Worm (Caenorhabditis elegans) whole organism, L4 larva: ENCODE measurements around the gene F46B3.8.

Experiments
- F10B5.3 ChIP-seq: sonication (generic microtip); optimal IDR thresholded peaks from 2 replicates; lab custom pipeline; 2016; ENCODE audit warnings: mild to moderate bottlenecking, missing genetic modification characterization, missing compliant biosample characterization
- F44E2.7 ChIP-seq: fragments of 200-800 bp; sonication (Bioruptor generic); IDR thresholded peaks from 2 replicates; pipeline ENCODE4 v2.1.2; 2022; ENCODE audit warnings: missing genetic modification characterization, missing compliant biosample characterization
- Y105C5A.15 ChIP-seq: fragments of 200-800 bp; sonication (Bioruptor generic); IDR thresholded peaks from 2 replicates; pipeline ENCODE4 v1.3.6; 2022; ENCODE audit warnings: missing genetic modification characterization, missing compliant biosample characterization
- ZK337.2 ChIP-seq: fragments of 200-800 bp; sonication (Bioruptor generic); IDR thresholded peaks from 2 replicates; pipeline ENCODE4 v1.3.6; 2022; ENCODE audit warnings: missing genetic modification reagents, missing genetic modification characterization, missing compliant biosample characterization
- aha-1 ChIP-seq: fragments of 150-350 bp; peaks from one replicate; lab custom pipeline; 2014; ENCODE audit warnings: missing biosample characterization, missing genetic modification characterization
- arid-1 ChIP-seq: fragments of 200-800 bp; sonication (Bioruptor generic); conservative IDR thresholded peaks from 2 replicates; pipeline ENCODE4 v1.3.6; 2022; ENCODE audit warnings: missing genetic modification reagents, missing genetic modification characterization, missing compliant biosample characterization
- ceh-44 ChIP-seq: fragments of 200-800 bp; sonication (Bioruptor generic); IDR thresholded peaks from 2 replicates; pipeline ENCODE4 v1.3.6; 2022; ENCODE audit warnings: missing genetic modification reagents, missing genetic modification characterization, missing compliant biosample characterization
- ceh-82 ChIP-seq: sonication (generic microtip); optimal IDR thresholded peaks from 2 replicates; lab custom pipeline; 2017; ENCODE audit warnings: missing biosample characterization, missing genetic modification characterization
- daf-12 ChIP-seq: fragments of 150-350 bp; optimal IDR thresholded peaks from 2 replicates; lab custom pipeline; 2014; ENCODE audit warnings: missing biosample characterization, missing genetic modification reagents, missing genetic modification characterization
- daf-8 ChIP-seq: fragments of 200-800 bp; sonication (Bioruptor generic); IDR thresholded peaks from 2 replicates; pipeline ENCODE4 v1.3.6; 2022; ENCODE audit warnings: missing genetic modification characterization, missing compliant biosample characterization
- dve-1 ChIP-seq: sonication (generic microtip); optimal IDR thresholded peaks from 2 replicates; lab custom pipeline; 2017; ENCODE audit warnings: antibody characterized with exemption, mild to moderate bottlenecking, missing genetic modification characterization, missing compliant biosample characterization; ENCODE audit not compliant: insufficient read depth
- egl-43 ChIP-seq: fragments of 200-800 bp; sonication (Bioruptor generic); IDR thresholded peaks from 2 replicates; pipeline ENCODE4 v1.3.6; 2022; ENCODE audit warnings: missing genetic modification reagents, missing genetic modification characterization, missing compliant biosample characterization
- hif-1 ChIP-seq, 2 experiments: sonication (generic microtip); optimal IDR thresholded peaks; 2 replicates each; lab custom pipeline; 2016 to 2017; ENCODE audit warnings: missing compliant biosample characterization in 2 of 2, missing genetic modification characterization in 2 of 2, missing genetic modification reagents in 2 of 2, missing genotype in 2 of 2, mild to moderate bottlenecking in 1 of 2
- hlh-11 ChIP-seq: fragments of 200-800 bp; sonication (Bioruptor generic); optimal IDR thresholded peaks from 2 replicates; lab custom pipeline; 2018; ENCODE audit warnings: mild to moderate bottlenecking, missing genetic modification characterization, missing compliant biosample characterization
- madf-5 ChIP-seq, 2 experiments: fragments of 200-800 bp; sonication (Bioruptor generic); IDR thresholded peaks; 2 replicates each; pipeline ENCODE4 v1.3.6; 2022; ENCODE audit warnings: missing compliant biosample characterization in 2 of 2, missing genetic modification characterization in 2 of 2
- mxl-2 ChIP-seq: fragments of 200-800 bp; sonication (Bioruptor generic); conservative IDR thresholded peaks from 2 replicates; pipeline ENCODE4 v1.3.6; 2022; ENCODE audit warnings: missing genetic modification reagents, missing genetic modification characterization, missing compliant biosample characterization
- nhr-102 ChIP-seq: sonication (generic microtip); optimal IDR thresholded peaks from 2 replicates; lab custom pipeline; 2016; ENCODE audit warnings: mild to moderate bottlenecking, missing genetic modification characterization, moderate library complexity, missing compliant biosample characterization
- pha-4 ChIP-seq, 2 experiments: fragments of 150-350 bp in 1 of 2; fragments of 200-800 bp in 1 of 2; sonication (Bioruptor generic) in 1 of 2; IDR thresholded peaks in 1 of 2; optimal IDR thresholded peaks in 1 of 2; 2 replicates each; pipeline versions ENCODE4 v1.3.6 to Lab custom; 2014 to 2022; ENCODE audit warnings: missing genetic modification characterization in 2 of 2, missing genetic modification reagents in 2 of 2, missing biosample characterization in 1 of 2, missing compliant biosample characterization in 1 of 2
- unc-130 ChIP-seq: sonication (generic microtip); optimal IDR thresholded peaks from 2 replicates; lab custom pipeline; 2016; ENCODE audit warnings: missing genetic modification reagents, missing genetic modification characterization, missing compliant biosample characterization
- unc-62 ChIP-seq, 3 experiments: fragments of 150-350 bp in 1 of 3; sonication (generic microtip); optimal IDR thresholded peaks in 2 of 3; peaks in 1 of 3; 1 replicate in 1 of 3; 2 replicates in 2 of 3; lab custom pipeline; 2014 to 2017; ENCODE audit warnings: missing biosample characterization in 3 of 3, missing genetic modification characterization in 3 of 3, missing genetic modification reagents in 3 of 3, missing genotype in 1 of 3

The F46B3.8 gene

DNA sequence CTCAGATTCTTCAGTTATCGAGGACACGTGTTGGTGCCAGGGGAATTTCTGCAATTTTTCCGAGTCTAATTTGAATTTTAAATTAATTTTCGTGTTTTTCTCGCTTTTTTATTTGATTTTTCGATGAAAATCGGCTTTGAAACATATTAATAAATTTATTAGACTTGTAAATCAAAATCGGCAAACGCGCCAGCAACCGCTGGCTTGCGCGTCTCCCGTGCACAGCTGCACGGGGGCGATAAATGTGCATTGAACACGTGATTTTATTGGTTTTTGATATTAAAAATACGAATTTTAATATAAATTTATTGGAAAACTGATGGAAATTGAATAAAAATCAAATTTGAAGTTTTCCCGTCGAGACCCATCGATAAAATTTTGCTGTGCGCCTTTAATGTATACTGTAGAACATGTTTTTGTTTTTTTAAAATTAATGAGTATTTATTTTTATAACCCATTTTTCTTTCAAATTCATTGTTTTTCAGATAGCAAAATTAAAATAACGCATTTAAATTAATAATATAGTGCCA is 42.4 kb downstream of the F46B3.8 start, which contains the start of gene F26F2.7 (continued):
- peak; percentile 95 for TF ChIP-seq hlh-11 (tag; lab: Kevin White, UChicago)
- TF ChIP-seq hif-1 (tag; optimal IDR thresholded peaks at IDR 0.05; lab: Kevin White, UChicago) = peak in 1 of 2 experiments; percentile 66
- no peak for TF ChIP-seq mxl-2 (GFP tag; lab: Robert Waterston, UW)

- peak; percentile 90 for TF ChIP-seq aha-1 (tag; lab: Kevin White, UChicago)
- no peak for TF ChIP-seq unc-130
Observed at ce11 chrV:20579534-20579933, 43.4 kb downstream of the F46B3.8 start, which contains the start of gene F26F2.8. Gene F26F2.8 (plus strand): TSS chrV:20579546.

DNA sequence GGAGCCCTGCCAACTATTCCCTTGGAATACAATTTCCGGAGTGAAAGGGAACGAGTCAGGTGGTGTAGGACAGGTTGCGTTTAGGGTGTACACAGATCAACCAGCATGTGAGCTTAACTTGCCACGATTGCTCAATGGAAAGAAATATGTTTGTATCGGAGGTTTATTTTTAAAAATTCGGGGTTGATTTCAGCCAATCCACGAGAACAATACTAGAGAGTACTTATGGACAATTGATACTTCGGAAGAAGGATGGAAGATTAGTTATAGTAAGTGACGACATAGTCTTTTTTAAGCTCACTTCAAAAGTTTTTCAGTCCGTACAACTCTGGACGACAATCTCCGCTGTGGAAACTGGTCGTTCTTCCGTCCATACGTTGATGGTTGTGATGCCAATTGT is 48.1 kb downstream of the F46B3.8 start:
- TF ChIP-seq daf-12 (tag; lab: Kevin White, UChicago) (no peak), unc-62 (GFP tag; optimal IDR thresholded peaks at IDR 0.05 in 1 of 2; lab: Kevin White, UChicago) (peak in 1 of 2 experiments; percentile 97), unc-62 (tag; optimal IDR thresholded peaks at IDR 0.05; lab: Kevin White, UChicago) (no peak)

ce11 chrV:20574314-20574713 is 48.6 kb downstream of the F46B3.8 start, which contains the start of gene clec-263:
Gene clec-263 (plus strand): TSS chrV:20574614.
- TF ChIP-seq F10B5.3 (tag; lab: Kevin White, UChicago) (no peak), unc-62 (GFP tag; optimal IDR thresholded peaks at IDR 0.05 in 1 of 2; lab: Kevin White, UChicago) (peak in 1 of 2 experiments; percentile 11), unc-62 (tag; optimal IDR thresholded peaks at IDR 0.05; lab: Kevin White, UChicago) (no peak), ZK337.2 (GFP tag; lab: Robert Waterston, UW) (no peak), dve-1 (tag; lab: Kevin White, UChicago) (no peak), madf-5 (GFP tag; IDR thresholded peaks at IDR 0.05; lab: Robert Waterston, UW) (no peak)

ce11 chrV:20573392-20573791 is 49.6 kb downstream of the F46B3.8 start, which contains the start of gene F26F2.5:
Gene F26F2.5 (plus strand): TSS chrV:20573692.
- TF ChIP-seq F44E2.7 (no peak), daf-8 (GFP tag; lab: Robert Waterston, UW) (no peak), arid-1 (no peak), pha-4 (GFP tag; IDR thresholded peaks at IDR 0.05; lab: Robert Waterston, UW) (no peak), pha-4 (tag; optimal IDR thresholded peaks at IDR 0.05; lab: Kevin White, UChicago) (no peak), unc-130 (no peak), ceh-82 (tag; lab: Kevin White, UChicago) (no peak), nhr-102 (tag; lab: Kevin White, UChicago) (no peak), Y105C5A.15 (GFP tag; lab: Robert Waterston, UW) (no peak), egl-43 (GFP tag; lab: Robert Waterston, UW) (no peak), ZK337.2 (GFP tag; lab: Robert Waterston, UW) (no peak), ceh-44 (GFP tag; lab: Robert Waterston, UW) (no peak)
